Fruit fly (Drosophila melanogaster): ENCODE results near the gene rg.

rg gene

dm6 chrX:5061989-5062388 is 23.6 kb upstream of the rg start (continued):
- TF ChIP-seq da (GFP tag; optimal IDR thresholded peaks at IDR 0.05) (no peak), CG17912 (GFP tag; optimal IDR thresholded peaks at IDR 0.05) (no peak), CG13894 (tag; optimal IDR thresholded peaks at IDR 0.05) (no peak), sisA (GFP tag; IDR thresholded peaks at IDR 0.05) (no peak), Hand (GFP tag; optimal IDR thresholded peaks at IDR 0.05) (no peak), chif (GFP tag; optimal IDR thresholded peaks at IDR 0.05) (peak in 1 of 2 experiments; percentile 6), GATAe (GFP tag; conservative IDR thresholded peaks at IDR 0.05) (no peak), CG10979 (tag; optimal IDR thresholded peaks at IDR 0.05) (peak; percentile 13), Nf-YA (GFP tag; IDR thresholded peaks at IDR 0.05) (no peak), Usf (GFP tag; optimal IDR thresholded peaks at IDR 0.05) (no peak), lola (GFP tag; optimal IDR thresholded peaks at IDR 0.05) (no peak), B-H2 (GFP tag; optimal IDR thresholded peaks at IDR 0.05) (no peak), CG13624 (GFP tag; optimal IDR thresholded peaks at IDR 0.05) (peak; percentile 41), esg (GFP tag; conservative IDR thresholded peaks at IDR 0.05) (peak; percentile 29; the same call in 1 of the 2 replicates), CG2875 (GFP tag; optimal IDR thresholded peaks at IDR 0.05) (no peak), org-1 (GFP tag; optimal IDR thresholded peaks at IDR 0.05) (no peak), pum (GFP tag; optimal IDR thresholded peaks at IDR 0.05) (peak; percentile 16), CG3407 (GFP tag; optimal IDR thresholded peaks at IDR 0.05) (no peak), CG17361 (GFP tag; IDR thresholded peaks at IDR 0.05) (no peak), chm (GFP tag; IDR thresholded peaks at IDR 0.05) (no peak), CG18011 (GFP tag; optimal IDR thresholded peaks at IDR 0.05) (no peak), CG17829 (tag; optimal IDR thresholded peaks at IDR 0.05) (peak; percentile 11), twi (tag; optimal IDR thresholded peaks at IDR 0.05) (no peak), zfh1 (GFP tag; IDR thresholded peaks at IDR 0.05) (peak; percentile 46; the same call in 1 of the 3 replicates), kni (GFP tag; optimal IDR thresholded peaks at IDR 0.05) (no peak), Hr39 (optimal IDR thresholded peaks at IDR 0.05) (no peak), MESR4 (GFP tag; optimal IDR thresholded peaks at IDR 0.05) (no peak), lilli (GFP tag; optimal IDR thresholded peaks at IDR 0.05) (peak; percentile 11), vnd (GFP tag; IDR thresholded peaks at IDR 0.05; ENCODE audit: partially characterized antibody) (no peak), CG8290 (GFP tag; optimal IDR thresholded peaks at IDR 0.05) (no peak), CG8290 (tag; optimal IDR thresholded peaks at IDR 0.05) (no peak), CrebB (tag; optimal IDR thresholded peaks at IDR 0.05) (no peak), CG18619 (GFP tag; optimal IDR thresholded peaks at IDR 0.05) (no peak), Doc2 (GFP tag; IDR thresholded peaks at IDR 0.05) (no peak), Asciz (GFP tag; optimal IDR thresholded peaks at IDR 0.05) (no peak), corto (GFP tag; optimal IDR thresholded peaks at IDR 0.05) (no peak), CG4730 (GFP tag; IDR thresholded peaks at IDR 0.05) (0 out of 2 replicates have a peak, but pooled peaks have one; percentile 30), grn (GFP tag; optimal IDR thresholded peaks at IDR 0.05) (no peak), E2f1 (GFP tag; IDR thresholded peaks at IDR 0.05) (no peak), Blimp-1 (GFP tag; optimal IDR thresholded peaks at IDR 0.05) (peak; percentile 26), yki (optimal IDR thresholded peaks at IDR 0.05) (no peak), nau (GFP tag; optimal IDR thresholded peaks at IDR 0.05) (no peak), sens (GFP tag) (peak; percentile 86), pb (GFP tag; optimal IDR thresholded peaks at IDR 0.05) (no peak), CG18262 (tag; optimal IDR thresholded peaks at IDR 0.05) (peak; percentile 28), Abd-B (GFP tag; optimal IDR thresholded peaks at IDR 0.05) (peak; percentile 6), Fer2 (tag; optimal IDR thresholded peaks at IDR 0.05) (no peak), CG14014 (GFP tag; IDR thresholded peaks at IDR 0.05) (no peak), CG8388 (GFP tag; optimal IDR thresholded peaks at IDR 0.05) (no peak), CG11695 (GFP tag; IDR thresholded peaks at IDR 0.05) (0 out of 3 replicates have a peak, but pooled peaks have one; percentile 35), sna (GFP tag; IDR thresholded peaks at IDR 0.05; ENCODE audit: partially characterized antibody) (no peak), h (optimal IDR thresholded peaks at IDR 0.05) (no peak)

Data from whole organism, embryonic.